Worm (Caenorhabditis elegans) whole organism, L4/young adult: ENCODE measurements around the gene C35A5.4.

Experiments
- W03F9.2 ChIP-seq: fragments of 150-350 bp; optimal IDR thresholded peaks from 2 replicates; lab custom pipeline; 2014; ENCODE audit warnings: missing biosample characterization, missing genetic modification characterization
- dao-5 ChIP-seq: sonication (generic microtip); optimal IDR thresholded peaks from 2 replicates; lab custom pipeline; 2016; ENCODE audit warnings: missing genotype, missing genetic modification characterization, moderate library complexity, missing compliant biosample characterization
- him-1 ChIP-seq: sonication (generic microtip); optimal IDR thresholded peaks from 2 replicates; lab custom pipeline; 2016; ENCODE audit warnings: missing genotype, missing genetic modification reagents, missing genetic modification characterization, missing compliant biosample characterization

- TF ChIP-seq dao-5 (tag; lab: Kevin White, UChicago) (no peak), him-1 (tag; lab: Kevin White, UChicago) (no peak), W03F9.2 (tag; lab: Kevin White, UChicago) (no peak)
Observed at ce11 chrV:10539114-10539513, 42.3 kb downstream of the C35A5.4 start, which contains the start of gene F25D1.8.
